Worm (Caenorhabditis elegans): ENCODE data around the gene srt-5.
"Not testable (repeated sequence)": the region's sequence is repeated elsewhere in the genome, so short reads cannot be mapped to it uniquely, and the experiment has no call there.

The srt-5 gene

ce11 chrV:3102049-3102448 is 21.4 kb upstream of the srt-5 start, which contains the start of gene Y73C8C.4:
Gene Y73C8C.4 (minus strand): TSS chrV:3102149.
- not testable (repeated sequence) for TF ChIP-seq him-1, dao-5, W03F9.2 (tag; optimal IDR thresholded peaks at IDR 0.05)

ce11 chrV:3100527-3100926 is 19.8 kb upstream of the srt-5 start:
- no peak for TF ChIP-seq him-1 (tag; optimal IDR thresholded peaks at IDR 0.05)
- TF ChIP-seq dao-5 (tag; optimal IDR thresholded peaks at IDR 0.05): no peak
- TF ChIP-seq W03F9.2 (tag; optimal IDR thresholded peaks at IDR 0.05): no peak

- TF ChIP-seq him-1 (tag; optimal IDR thresholded peaks at IDR 0.05) (no peak), dao-5 (tag; optimal IDR thresholded peaks at IDR 0.05) (no peak), W03F9.2 (tag; optimal IDR thresholded peaks at IDR 0.05) (no peak)
Observed at ce11 chrV:3094351-3094750, 13.7 kb upstream of the srt-5 start, which contains the start of gene cyp-33C9. Gene cyp-33C9 (minus strand): TSS chrV:3094561.

- TF ChIP-seq him-1 (tag; optimal IDR thresholded peaks at IDR 0.05) (no peak), dao-5 (tag; optimal IDR thresholded peaks at IDR 0.05) (no peak), W03F9.2 (tag; optimal IDR thresholded peaks at IDR 0.05) (no peak)
Observed at ce11 chrV:3088768-3089167, 8.1 kb upstream of the srt-5 start, which contains the start of gene acs-21. Gene acs-21 (plus strand): TSS chrV:3089068.

- TF ChIP-seq dao-5 (tag; optimal IDR thresholded peaks at IDR 0.05) (no peak), W03F9.2 (tag; optimal IDR thresholded peaks at IDR 0.05) (no peak), him-1 (tag; optimal IDR thresholded peaks at IDR 0.05) (no peak)
Observed at ce11 chrV:3086260-3086659, 5.6 kb upstream of the srt-5 start, which contains the start of gene srt-8. Gene srt-8 (plus strand): TSS chrV:3086560.

DNA sequence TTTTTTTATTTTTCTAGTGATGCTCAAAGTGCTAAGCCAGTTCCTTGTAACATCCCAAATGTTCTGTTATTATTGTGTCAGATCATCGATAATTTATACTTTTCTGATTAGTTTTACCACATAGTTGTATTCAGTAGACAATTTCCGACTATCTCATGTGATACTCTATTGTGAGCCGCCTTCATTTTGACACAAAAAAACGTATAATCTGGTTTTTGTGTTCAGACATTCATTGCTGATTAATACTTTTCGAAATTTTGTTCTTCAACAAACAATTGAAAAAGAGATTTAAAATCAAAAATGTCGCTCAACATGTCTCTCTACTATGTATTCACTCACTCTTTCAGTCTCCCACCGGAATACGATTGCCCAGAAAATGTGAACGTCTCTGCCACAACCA is 779 bp upstream of the srt-5 start, which contains the start of gene srt-7:
srt-7 (plus strand) TSS at position 301 of the 400 bp plus-strand sequence.
- TF ChIP-seq him-1 (tag; optimal IDR thresholded peaks at IDR 0.05): no peak
- no peak for TF ChIP-seq W03F9.2 (tag; optimal IDR thresholded peaks at IDR 0.05)
- TF ChIP-seq dao-5 (tag; optimal IDR thresholded peaks at IDR 0.05): no peak

DNA sequence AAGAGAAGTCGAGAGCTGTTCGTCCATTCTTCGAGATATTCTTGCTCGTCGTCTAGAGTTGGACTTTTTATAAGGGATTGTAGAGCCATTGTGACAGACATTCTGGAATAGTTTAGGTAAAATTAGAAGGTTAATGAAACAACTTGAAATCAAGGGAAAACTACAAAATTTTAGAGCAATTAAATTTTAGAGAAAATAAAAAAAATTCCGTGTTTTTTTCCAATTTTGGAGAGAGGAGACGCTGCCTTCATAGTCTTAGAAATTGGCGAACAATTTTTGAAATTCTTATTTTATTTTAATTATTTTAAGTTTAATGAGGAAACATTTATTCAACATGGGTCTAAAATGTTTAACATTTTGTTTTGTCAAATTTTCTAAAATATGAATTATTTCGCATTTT is 9.1 kb downstream of the srt-5 start, which contains the start of gene C50H11.13:
C50H11.13 (minus strand) TSS at position 101 of the 400 bp plus-strand sequence.
- no peak for TF ChIP-seq W03F9.2 (tag; optimal IDR thresholded peaks at IDR 0.05)
- no peak for TF ChIP-seq him-1 (tag; optimal IDR thresholded peaks at IDR 0.05)
- TF ChIP-seq dao-5 (tag; optimal IDR thresholded peaks at IDR 0.05): no peak

ce11 chrV:3069101-3069500 is 11.6 kb downstream of the srt-5 start, which contains the start of gene str-40:
Gene str-40 (minus strand): TSS chrV:3069201.
- no peak for TF ChIP-seq him-1 (tag; optimal IDR thresholded peaks at IDR 0.05)
- no peak for TF ChIP-seq W03F9.2 (tag; optimal IDR thresholded peaks at IDR 0.05)
- no peak for TF ChIP-seq dao-5 (tag; optimal IDR thresholded peaks at IDR 0.05)

DNA sequence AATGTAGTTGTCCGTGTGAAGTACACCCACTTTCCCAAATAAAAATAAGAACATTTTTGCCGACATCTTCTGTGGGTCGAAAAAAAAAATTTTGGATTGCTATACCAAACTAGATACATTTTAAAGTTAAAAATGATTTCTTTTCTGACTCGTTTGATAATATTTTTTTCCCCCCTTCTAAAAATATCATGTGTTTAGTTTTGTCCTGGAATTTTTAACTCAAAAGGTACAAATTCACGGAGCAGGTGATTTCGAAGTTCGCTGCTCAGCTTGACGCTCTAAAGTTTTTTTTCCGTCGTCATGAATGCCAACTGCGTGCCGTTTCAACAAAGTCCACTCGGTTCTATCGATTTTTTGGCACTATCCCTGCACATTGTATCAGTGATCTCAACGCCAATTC is 14.8 kb downstream of the srt-5 start, which contains the start of gene srh-185:
srh-185 (plus strand) TSS at position 301 of the 400 bp plus-strand sequence.
- TF ChIP-seq dao-5 (tag; optimal IDR thresholded peaks at IDR 0.05) (no peak), him-1 (tag; optimal IDR thresholded peaks at IDR 0.05) (no peak), W03F9.2 (tag; optimal IDR thresholded peaks at IDR 0.05) (no peak)

DNA sequence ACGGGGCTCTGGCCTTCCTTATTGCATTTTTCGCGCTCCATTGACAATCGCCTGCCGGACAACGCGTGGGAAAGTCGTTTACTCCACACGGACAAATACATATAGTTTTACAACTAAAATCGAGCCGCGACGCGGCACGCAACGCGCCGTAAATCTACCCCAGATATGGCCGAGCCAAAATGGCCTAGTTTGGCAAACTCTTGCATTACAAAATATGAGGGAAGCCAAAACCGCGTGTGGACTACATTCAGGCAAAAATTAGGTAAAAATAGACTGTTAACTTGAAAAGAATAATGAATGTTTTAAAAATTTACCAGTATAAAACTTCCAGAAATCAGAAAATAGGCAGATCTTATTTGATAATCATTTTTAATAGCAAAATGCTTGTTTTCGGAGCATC is 16.3 kb downstream of the srt-5 start, which contains the start of gene srt-16:
srt-16 (minus strand) TSS at position 101 of the 400 bp plus-strand sequence.
- TF ChIP-seq dao-5, him-1, W03F9.2 (tag; optimal IDR thresholded peaks at IDR 0.05): not testable (repeated sequence)

DNA sequence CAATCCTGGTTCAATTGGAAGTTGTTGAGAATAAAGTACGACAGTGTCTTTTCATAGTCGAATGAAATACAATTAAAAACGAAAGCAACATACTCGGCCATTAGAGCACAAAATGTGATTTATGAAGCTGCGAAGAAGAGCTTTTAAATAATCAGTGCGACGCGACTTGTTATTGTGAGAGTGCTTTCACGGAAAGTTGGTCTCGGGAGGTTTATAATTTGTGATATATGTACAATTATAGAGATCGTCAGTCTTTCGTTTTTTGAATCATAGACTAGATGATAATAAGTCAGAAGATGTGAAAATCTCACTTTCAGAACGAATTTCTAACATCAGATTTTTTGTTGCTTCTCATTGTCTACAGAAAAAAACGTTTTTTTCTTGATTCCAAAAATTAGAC is 18.6 kb downstream of the srt-5 start, which contains the start of gene srt-15:
srt-15 (minus strand) TSS at position 101 of the 400 bp plus-strand sequence.
- TF ChIP-seq W03F9.2 (tag; optimal IDR thresholded peaks at IDR 0.05): no peak

- TF ChIP-seq W03F9.2 (tag; optimal IDR thresholded peaks at IDR 0.05): no peak
- no peak for TF ChIP-seq dao-5 (tag; optimal IDR thresholded peaks at IDR 0.05)
- TF ChIP-seq him-1 (tag; optimal IDR thresholded peaks at IDR 0.05): no peak
Observed at ce11 chrV:3058996-3059395, 21.7 kb downstream of the srt-5 start, which contains the start of gene str-244. Gene str-244 (minus strand): TSS chrV:3059096.

DNA sequence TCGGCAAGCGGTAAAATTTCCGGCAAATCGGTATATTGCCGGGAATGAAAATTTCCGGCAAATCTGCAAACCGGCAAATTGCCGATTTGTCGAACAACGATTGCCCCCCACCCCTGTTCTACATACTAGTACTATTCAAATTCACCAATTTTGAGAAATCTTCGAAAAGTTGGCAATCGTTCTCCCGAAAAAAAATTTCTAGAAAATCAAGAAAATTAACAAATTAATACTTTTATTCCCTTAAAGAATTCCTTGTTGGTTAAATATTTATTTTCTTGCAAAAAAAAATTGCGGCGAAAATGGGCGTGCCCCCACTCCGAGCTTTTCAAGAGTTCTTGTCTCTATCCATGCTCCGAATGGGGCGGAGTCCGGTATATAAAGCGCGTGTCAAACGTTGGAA is 26.4 kb downstream of the srt-5 start, which contains the start of gene C50H11.8:
C50H11.8 (plus strand) TSS at position 301 of the 400 bp plus-strand sequence.
- TF ChIP-seq W03F9.2 (tag; optimal IDR thresholded peaks at IDR 0.05) (no peak), him-1 (tag; optimal IDR thresholded peaks at IDR 0.05) (no peak), dao-5 (tag; optimal IDR thresholded peaks at IDR 0.05) (no peak)

DNA sequence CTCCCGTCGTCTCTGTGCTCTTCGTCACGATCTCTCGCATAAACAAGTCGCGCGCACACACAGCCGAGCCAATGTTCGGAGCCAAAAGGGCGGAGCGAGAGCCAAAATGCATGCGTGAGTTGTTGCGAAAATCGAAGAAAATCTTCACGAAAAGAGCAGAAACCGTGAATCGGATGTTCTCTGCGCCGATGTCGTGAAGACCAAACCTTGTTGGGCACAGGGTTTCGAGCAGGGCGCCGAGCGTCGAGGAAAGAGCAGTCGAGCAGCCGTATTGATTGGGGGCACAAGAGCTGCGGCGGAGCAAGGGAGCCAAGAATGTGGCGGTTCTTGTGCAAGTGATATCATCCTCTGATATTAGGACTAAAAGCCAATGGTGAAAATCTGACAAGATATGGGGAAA is 34.3 kb downstream of the srt-5 start:
- TF ChIP-seq him-1 (tag; optimal IDR thresholded peaks at IDR 0.05) (no peak), W03F9.2 (tag; optimal IDR thresholded peaks at IDR 0.05) (no peak), dao-5 (tag; optimal IDR thresholded peaks at IDR 0.05) (no peak)

DNA sequence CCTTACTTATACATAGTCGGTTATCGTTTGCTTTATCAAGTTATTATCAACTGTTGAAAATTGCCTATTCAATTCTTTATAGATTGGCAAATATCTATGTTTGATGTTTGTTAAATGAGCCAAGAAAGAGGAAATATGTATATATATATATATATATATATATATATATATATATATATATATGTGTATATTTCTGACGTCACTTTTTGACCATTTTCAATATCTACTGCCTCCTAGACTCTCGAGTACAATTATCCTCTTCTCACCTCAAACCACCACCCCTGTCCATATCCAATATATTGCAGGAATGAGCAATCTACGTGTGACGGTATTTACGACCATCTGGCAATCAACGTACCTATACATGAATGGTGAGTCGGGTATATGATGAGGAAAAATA is 35.9 kb downstream of the srt-5 start, which contains the start of gene F59D6.1:
F59D6.1 (plus strand) TSS at position 301 of the 400 bp plus-strand sequence.
- no peak for TF ChIP-seq dao-5 (tag; optimal IDR thresholded peaks at IDR 0.05)
- no peak for TF ChIP-seq him-1 (tag; optimal IDR thresholded peaks at IDR 0.05)
- TF ChIP-seq W03F9.2 (tag; optimal IDR thresholded peaks at IDR 0.05): no peak
